Fruit fly (Drosophila melanogaster) whole organism, embryonic: Measurements from ENCODE around the gene BNIP3.

ENCODE experiments used
- Abd-B ChIP-seq: fragments of 200-800 bp; sonication (Bioruptor generic); optimal IDR thresholded peaks from 2 replicates; lab custom pipeline; 2018; ENCODE audit warnings: missing biosample characterization, mild to moderate bottlenecking, missing genetic modification characterization, moderate library complexity
- CG10267 ChIP-seq: fragments of 200-800 bp; sonication (Bioruptor generic); optimal IDR thresholded peaks from 2 replicates; lab custom pipeline; 2018; ENCODE audit warnings: missing biosample characterization, mild to moderate bottlenecking, missing genetic modification characterization, moderate library complexity
- CG12769 ChIP-seq: fragments of 200-800 bp; sonication (Bioruptor generic); optimal IDR thresholded peaks from 2 replicates; lab custom pipeline; 2019; ENCODE audit warnings: missing biosample characterization, mild to moderate bottlenecking, missing genetic modification characterization, moderate library complexity
- CG14014 ChIP-seq: fragments of 200-800 bp; sonication (Bioruptor generic); IDR thresholded peaks from 2 replicates; pipeline ENCODE4 v1.3.6; 2022; ENCODE audit warnings: missing biosample characterization, missing genetic modification characterization
- CG16815 ChIP-seq: fragments of 200-800 bp; sonication (Bioruptor generic); optimal IDR thresholded peaks from 3 replicates; lab custom pipeline; 2017; ENCODE audit warnings: missing biosample characterization, mild to moderate bottlenecking, missing genetic modification characterization
- CG2116 ChIP-seq: fragments of 200-800 bp; sonication (Bioruptor generic); optimal IDR thresholded peaks from 3 replicates; lab custom pipeline; 2018; ENCODE audit warnings: missing biosample characterization, mild to moderate bottlenecking, missing genetic modification characterization
- CG2120 ChIP-seq: fragments of 200-800 bp; sonication (Bioruptor generic); optimal IDR thresholded peaks from 3 replicates; lab custom pipeline; 2016; ENCODE audit warnings: missing biosample characterization, missing genetic modification characterization
- CG3163 ChIP-seq: fragments of 200-800 bp; sonication (Bioruptor generic); optimal IDR thresholded peaks from 3 replicates; lab custom pipeline; 2016; ENCODE audit warnings: missing biosample characterization, missing genetic modification characterization
- CG32767 ChIP-seq: fragments of 200-800 bp; sonication (Bioruptor generic); IDR thresholded peaks from 2 replicates; pipeline ENCODE4 v1.3.6; 2022; ENCODE audit warnings: missing biosample characterization, missing genetic modification characterization
- CG32772 ChIP-seq: fragments of 200-800 bp; sonication (Bioruptor generic); IDR thresholded peaks from 2 replicates; pipeline ENCODE4 v1.3.6; 2022; ENCODE audit warnings: missing biosample characterization, missing genetic modification characterization
- CG5953 ChIP-seq: fragments of 200-800 bp; sonication (Bioruptor generic); IDR thresholded peaks from 2 replicates; pipeline ENCODE4 v1.3.6; 2022; ENCODE audit warnings: missing biosample characterization, missing genetic modification characterization
- CG6254 ChIP-seq: fragments of 200-800 bp; sonication (Bioruptor generic); optimal IDR thresholded peaks from 3 replicates; lab custom pipeline; 2017; ENCODE audit warnings: mild to moderate bottlenecking, missing biosample characterization, missing genetic modification reagents, missing genetic modification characterization
- CG6654 ChIP-seq: fragments of 200-800 bp; sonication (Bioruptor generic); optimal IDR thresholded peaks from 2 replicates; lab custom pipeline; 2017; ENCODE audit warnings: missing biosample characterization, mild to moderate bottlenecking, missing genetic modification characterization
- CG7839 ChIP-seq: fragments of 200-800 bp; sonication (Bioruptor generic); optimal IDR thresholded peaks from 3 replicates; lab custom pipeline; 2018; ENCODE audit warnings: missing biosample characterization, mild to moderate bottlenecking, missing genetic modification characterization, moderate library complexity
- Chrac-16 ChIP-seq: fragments of 200-800 bp; sonication (Bioruptor generic); optimal IDR thresholded peaks from 3 replicates; lab custom pipeline; 2016; ENCODE audit warnings: missing biosample characterization, missing genetic modification characterization
- D ChIP-seq, 2 experiments: fragments of 200-800 bp in 1 of 2; fragments of >200 bp in 1 of 2; sonication (Bioruptor generic) in 1 of 2; optimal IDR thresholded peaks; 2 replicates in 1 of 2; 3 replicates in 1 of 2; lab custom pipeline; 2017; ENCODE audit warnings: mild to moderate bottlenecking in 1 of 2, missing biosample characterization in 1 of 2, missing genetic modification characterization in 1 of 2, missing genetic modification reagents in 1 of 2
- Dip3 ChIP-seq: fragments of 200-800 bp; sonication (Bioruptor generic); optimal IDR thresholded peaks from 3 replicates; lab custom pipeline; 2016; ENCODE audit warnings: missing biosample characterization, missing genetic modification characterization
- Fer1 ChIP-seq: fragments of 200-800 bp; sonication (Bioruptor generic); optimal IDR thresholded peaks from 2 replicates; lab custom pipeline; 2017; ENCODE audit warnings: missing biosample characterization, mild to moderate bottlenecking, missing genetic modification characterization
- HLHmδ ChIP-seq: fragments of 200-800 bp; sonication (Bioruptor generic); optimal IDR thresholded peaks from 2 replicates; lab custom pipeline; 2018; ENCODE audit warnings: missing biosample characterization, mild to moderate bottlenecking, missing genetic modification characterization, moderate library complexity
- Hey ChIP-seq: fragments of 200-800 bp; sonication (Bioruptor generic); optimal IDR thresholded peaks from 3 replicates; lab custom pipeline; 2018; ENCODE audit warnings: missing biosample characterization, mild to moderate bottlenecking, missing genetic modification characterization
- HmgZ ChIP-seq: fragments of 200-800 bp; sonication (Bioruptor generic); optimal IDR thresholded peaks from 2 replicates; lab custom pipeline; 2018; ENCODE audit warnings: missing biosample characterization, mild to moderate bottlenecking, missing genetic modification characterization
- Lhr ChIP-seq: fragments of 200-800 bp; sonication (Bioruptor generic); optimal IDR thresholded peaks from 3 replicates; lab custom pipeline; 2017; ENCODE audit warnings: mild to moderate bottlenecking, missing biosample characterization, missing genetic modification reagents, missing genetic modification characterization
- Lim3 ChIP-seq: fragments of 200-800 bp; sonication (Bioruptor generic); IDR thresholded peaks from 2 replicates; pipeline ENCODE4 v1.3.6; 2022; ENCODE audit warnings: missing biosample characterization, missing genetic modification characterization
- MESR4 ChIP-seq: fragments of 200-800 bp; sonication (Bioruptor generic); optimal IDR thresholded peaks from 2 replicates; lab custom pipeline; 2018; ENCODE audit warnings: missing biosample characterization, mild to moderate bottlenecking, missing genetic modification characterization, moderate library complexity
- Mad ChIP-seq: fragments of 200-800 bp; sonication (Bioruptor generic); optimal IDR thresholded peaks from 2 replicates; lab custom pipeline; 2016; ENCODE audit warnings: missing biosample characterization, missing genetic modification characterization
- NK7.1 ChIP-seq: fragments of 200-800 bp; sonication (Bioruptor generic); optimal IDR thresholded peaks from 3 replicates; lab custom pipeline; 2016; ENCODE audit warnings: missing biosample characterization, missing genetic modification characterization
- Oaz ChIP-seq: fragments of 200-800 bp; sonication (Bioruptor generic); IDR thresholded peaks from 2 replicates; pipeline ENCODE4 v1.3.6; 2022; ENCODE audit warnings: missing biosample characterization, missing genetic modification characterization
- Oli ChIP-seq: fragments of 200-800 bp; sonication (Bioruptor generic); optimal IDR thresholded peaks from 2 replicates; lab custom pipeline; 2018; ENCODE audit warnings: missing biosample characterization, mild to moderate bottlenecking, missing genetic modification characterization, moderate library complexity
- Pdp1 ChIP-seq, 2 experiments: fragments of 200-800 bp; sonication (Bioruptor generic); optimal IDR thresholded peaks; 3 replicates each; lab custom pipeline; 2016; ENCODE audit warnings: missing biosample characterization in 2 of 2, missing genetic modification characterization in 2 of 2, mild to moderate bottlenecking in 1 of 2, moderate library complexity in 1 of 2
- Sry-δ ChIP-seq: fragments of 200-800 bp; sonication (Bioruptor generic); optimal IDR thresholded peaks from 2 replicates; lab custom pipeline; 2016; ENCODE audit warnings: missing biosample characterization, missing genetic modification characterization
- ab ChIP-seq: fragments of 200-800 bp; sonication (Bioruptor generic); optimal IDR thresholded peaks from 2 replicates; lab custom pipeline; 2016; ENCODE audit warnings: missing biosample characterization, missing genetic modification characterization
- abd-A ChIP-seq: fragments of 200-800 bp; sonication (Bioruptor generic); optimal IDR thresholded peaks from 3 replicates; lab custom pipeline; 2019; ENCODE audit warnings: missing biosample characterization, mild to moderate bottlenecking, missing genetic modification characterization, moderate library complexity
- ac ChIP-seq: fragments of 200-800 bp; sonication (Bioruptor generic); optimal IDR thresholded peaks from 3 replicates; lab custom pipeline; 2017; ENCODE audit warnings: missing biosample characterization, mild to moderate bottlenecking, missing genetic modification characterization
- caup ChIP-seq: fragments of 200-800 bp; sonication (Bioruptor generic); optimal IDR thresholded peaks from 3 replicates; lab custom pipeline; 2017; ENCODE audit warnings: missing biosample characterization, mild to moderate bottlenecking, missing genetic modification characterization, moderate library complexity; ENCODE audit not compliant: severe bottlenecking
- croc ChIP-seq: fragments of 200-800 bp; sonication (Bioruptor generic); conservative IDR thresholded peaks from 3 replicates; pipeline ENCODE4 v1.3.6; 2022; ENCODE audit warnings: missing biosample characterization, missing genetic modification characterization
- eyg ChIP-seq: fragments of 200-800 bp; sonication (Bioruptor generic); optimal IDR thresholded peaks from 3 replicates; lab custom pipeline; 2016; ENCODE audit warnings: missing biosample characterization, missing genetic modification characterization
- fd3F ChIP-seq: fragments of 200-800 bp; sonication (Bioruptor generic); optimal IDR thresholded peaks from 2 replicates; lab custom pipeline; 2018; ENCODE audit warnings: missing biosample characterization, mild to moderate bottlenecking, missing genetic modification characterization, moderate library complexity
- fu2 ChIP-seq: fragments of 200-800 bp; sonication (Bioruptor generic); optimal IDR thresholded peaks from 2 replicates; lab custom pipeline; 2016; ENCODE audit warnings: missing biosample characterization, missing genetic modification characterization
- gt ChIP-seq: fragments of 200-800 bp; sonication (Bioruptor generic); IDR thresholded peaks from 2 replicates; pipeline ENCODE4 v1.3.6; 2022; ENCODE audit warnings: missing biosample characterization, missing genetic modification characterization
- nau ChIP-seq: fragments of 200-800 bp; sonication (Bioruptor generic); optimal IDR thresholded peaks from 3 replicates; lab custom pipeline; 2017; ENCODE audit warnings: missing biosample characterization, mild to moderate bottlenecking, missing genetic modification characterization, missing genetic modification reagents
- nom ChIP-seq: fragments of 200-800 bp; sonication (Bioruptor generic); optimal IDR thresholded peaks from 2 replicates; lab custom pipeline; 2017; ENCODE audit warnings: missing biosample characterization, missing genetic modification characterization, mild to moderate bottlenecking, moderate library complexity, missing genetic modification reagents
- pnt ChIP-seq: fragments of 200-800 bp; sonication (Bioruptor generic); optimal IDR thresholded peaks from 3 replicates; lab custom pipeline; 2016; ENCODE audit warnings: missing biosample characterization, missing genetic modification characterization
- pzg ChIP-seq: fragments of 200-800 bp; sonication (Bioruptor generic); optimal IDR thresholded peaks from 3 replicates; lab custom pipeline; 2018; ENCODE audit warnings: missing biosample characterization, mild to moderate bottlenecking, missing genetic modification characterization, moderate library complexity
- repo ChIP-seq: fragments of 200-800 bp; sonication (Bioruptor generic); optimal IDR thresholded peaks from 2 replicates; lab custom pipeline; 2016; ENCODE audit warnings: missing biosample characterization, missing genetic modification characterization
- slp2 ChIP-seq: fragments of 200-800 bp; sonication (Bioruptor generic); optimal IDR thresholded peaks from 2 replicates; lab custom pipeline; 2016; ENCODE audit warnings: missing biosample characterization, missing genetic modification characterization
- sna ChIP-seq: fragments of 200-800 bp; sonication (Bioruptor generic); IDR thresholded peaks from 2 replicates; pipeline ENCODE4 v1.3.6; 2022; ENCODE audit warnings: missing biosample characterization, missing genetic modification characterization; ENCODE audit not compliant: partially characterized antibody
- stwl ChIP-seq: fragments of 200-800 bp; sonication (Bioruptor generic); optimal IDR thresholded peaks from 3 replicates; lab custom pipeline; 2018; ENCODE audit warnings: missing biosample characterization, mild to moderate bottlenecking, missing genetic modification characterization, moderate library complexity
- trem ChIP-seq: fragments of 200-800 bp; optimal IDR thresholded peaks from 3 replicates; lab custom pipeline; 2019; ENCODE audit warnings: missing biosample characterization, mild to moderate bottlenecking, missing genetic modification characterization, moderate library complexity

Gene BNIP3

DNA sequence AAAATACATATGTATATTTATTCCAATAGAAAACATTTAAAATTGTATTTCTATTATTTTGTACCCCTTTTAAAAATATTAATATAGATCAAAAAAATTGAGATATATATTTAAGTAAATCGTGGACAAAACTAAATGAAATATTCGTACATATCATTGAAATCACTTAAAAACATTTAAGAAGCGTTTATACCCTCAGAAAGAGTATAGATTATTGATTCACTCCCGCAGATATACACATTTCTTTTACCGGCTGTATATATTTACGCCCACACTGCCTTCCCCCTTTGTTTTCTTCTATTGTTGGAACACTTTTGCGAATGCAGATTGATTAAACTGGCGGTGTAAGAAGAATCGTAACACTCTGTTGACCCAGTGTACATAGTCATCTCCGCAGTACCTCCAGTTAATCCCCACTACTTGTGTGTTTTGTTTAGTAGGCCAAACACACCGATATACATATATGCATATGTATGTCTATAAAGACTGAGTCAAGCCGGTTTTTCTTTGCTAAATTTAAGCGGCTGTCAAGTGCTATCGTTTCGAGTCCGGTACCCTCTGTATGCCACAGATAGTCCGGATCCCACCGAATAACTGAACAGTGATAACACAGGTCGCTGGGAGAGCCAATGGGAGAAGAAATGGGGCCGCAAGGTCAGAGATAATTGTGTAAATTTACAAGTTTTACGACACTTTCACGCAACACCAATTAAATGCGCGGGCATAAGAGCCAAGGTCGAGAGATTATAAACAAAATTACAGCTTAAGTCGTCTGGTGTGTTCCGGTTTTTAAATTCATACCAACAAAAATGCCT, 47.5 kb downstream of the BNIP3 start (continued):
- no peak for TF ChIP-seq gt (GFP tag; lab: Robert Waterston, UW)
- peak; percentile 38 for TF ChIP-seq pnt
- no peak for TF ChIP-seq CG10267 (tag; lab: Kevin White, UChicago)
- no peak for TF ChIP-seq ab
- TF ChIP-seq Oli (tag; lab: Kevin White, UChicago): no peak
- TF ChIP-seq Oaz: no peak
- TF ChIP-seq repo (GFP tag; lab: Kevin White, UChicago): peak; percentile 23
- TF ChIP-seq sna (GFP tag; lab: Robert Waterston, UW): no peak
- peak; percentile 1 for TF ChIP-seq trem (tag; lab: Kevin White, UChicago)
- TF ChIP-seq Dip3 (GFP tag; lab: Kevin White, UChicago): no peak
- peak; percentile 20 to 61 for TF ChIP-seq Pdp1 (GFP tag; optimal IDR thresholded peaks at IDR 0.05; lab: Kevin White, UChicago)
- TF ChIP-seq MESR4: peak; percentile 12
- TF ChIP-seq Mad: peak; percentile 50
- peak; percentile 28 for TF ChIP-seq caup (GFP tag; lab: Kevin White, UChicago)
- peak; percentile 1 for TF ChIP-seq HLHmδ (GFP tag; lab: Kevin White, UChicago)
- TF ChIP-seq D (optimal IDR thresholded peaks at IDR 0.05; lab: Kevin White, UChicago): no peak
- TF ChIP-seq D (GFP tag; optimal IDR thresholded peaks at IDR 0.05; lab: Kevin White, UChicago): peak; percentile 34
- TF ChIP-seq CG3163 (GFP tag; lab: Kevin White, UChicago): peak; percentile 43
- peak; percentile 43 for TF ChIP-seq Lhr
- TF ChIP-seq Sry-δ (GFP tag; lab: Kevin White, UChicago): peak; percentile 1
- TF ChIP-seq CG16815 (GFP tag; lab: Kevin White, UChicago): no peak
- TF ChIP-seq HmgZ (tag; lab: Kevin White, UChicago): peak; percentile 14
- peak; percentile 61 for TF ChIP-seq Hey
- TF ChIP-seq nau (GFP tag; lab: Kevin White, UChicago): peak; percentile 80
- TF ChIP-seq CG7839 (tag; lab: Kevin White, UChicago): peak; percentile 14
- peak; percentile 23 for TF ChIP-seq NK7.1 (GFP tag; lab: Kevin White, UChicago)
- TF ChIP-seq stwl: no peak
- no peak for TF ChIP-seq Lim3
- peak; percentile 12 for TF ChIP-seq fu2
- TF ChIP-seq CG2116 (GFP tag; lab: Kevin White, UChicago): peak; percentile 54
- no peak for TF ChIP-seq nom (GFP tag; lab: Kevin White, UChicago)
- peak; percentile 86 for TF ChIP-seq CG12769 (tag; lab: Kevin White, UChicago)
- no peak for TF ChIP-seq CG32772
- peak; percentile 40 for TF ChIP-seq Abd-B
- TF ChIP-seq eyg (GFP tag; lab: Kevin White, UChicago): peak; percentile 60
- TF ChIP-seq slp2: peak; percentile 50
- TF ChIP-seq CG14014: peak; percentile 20; the same call in 1 of the 2 replicates
- TF ChIP-seq fd3F (GFP tag; lab: Kevin White, UChicago): no peak
- no peak for TF ChIP-seq croc (GFP tag; lab: Robert Waterston, UW)
- TF ChIP-seq CG5953 (GFP tag; lab: Robert Waterston, UW): peak; percentile 47; the same call in 1 of the 2 replicates
- TF ChIP-seq pzg: no peak
- TF ChIP-seq Fer1 (GFP tag; lab: Kevin White, UChicago): no peak
- no peak for TF ChIP-seq CG6654 (GFP tag; lab: Kevin White, UChicago)
- TF ChIP-seq CG6254 (GFP tag; lab: Kevin White, UChicago): no peak
- TF ChIP-seq ac: peak; percentile 79
- TF ChIP-seq Chrac-16 (GFP tag; lab: Kevin White, UChicago): no peak
- no peak for TF ChIP-seq CG32767 (GFP tag; lab: Robert Waterston, UW)
- no peak for TF ChIP-seq abd-A (tag; lab: Kevin White, UChicago)
- peak; percentile 31 for TF ChIP-seq CG2120 (GFP tag; lab: Kevin White, UChicago)
